Worm (Caenorhabditis elegans): ENCODE measurements around the gene kin-33.

ce11 chrV:260334-260733, 25.9 kb upstream of the kin-33 start:
- TF ChIP-seq him-1 (tag; optimal IDR thresholded peaks at IDR 0.05): no peak
- no peak for TF ChIP-seq W03F9.2 (tag; optimal IDR thresholded peaks at IDR 0.05)
- no peak for TF ChIP-seq dao-5 (tag; optimal IDR thresholded peaks at IDR 0.05)
